Fruit fly (Drosophila melanogaster): ENCODE results near the gene CG11693.
A peak's percentile ranks its signal among the peaks of the same experiment; 100 is the strongest.

Gene CG11693

dm6 chr3R:8333768-8334470 lies 23.3 kb upstream of the CG11693 start, which contains the start of gene Poxm (continued):
- TF ChIP-seq Max (GFP tag; optimal IDR thresholded peaks at IDR 0.05) (peak; percentile 78), CG6854 (GFP tag; optimal IDR thresholded peaks at IDR 0.05) (peak; percentile 70), tx (GFP tag; optimal IDR thresholded peaks at IDR 0.05) (peak; percentile 35), pita (GFP tag; optimal IDR thresholded peaks at IDR 0.05) (no peak), CG8290 (GFP tag; optimal IDR thresholded peaks at IDR 0.05) (peak; percentile 78), CG8290 (tag; optimal IDR thresholded peaks at IDR 0.05) (peak in 1 of 2 experiments; percentile 83), da (GFP tag; optimal IDR thresholded peaks at IDR 0.05) (no peak), maf-S (GFP tag; optimal IDR thresholded peaks at IDR 0.05) (peak; percentile 21), ssp (GFP tag; IDR thresholded peaks at IDR 0.05) (peak; percentile 89), al (GFP tag; IDR thresholded peaks at IDR 0.05) (peak; percentile 84), ci (GFP tag; IDR thresholded peaks at IDR 0.05) (0 out of 3 replicates have a peak, but pooled peaks have one; percentile 28), CG15479 (GFP tag; optimal IDR thresholded peaks at IDR 0.05) (no peak), stwl (tag; optimal IDR thresholded peaks at IDR 0.05) (no peak), kay (GFP tag; optimal IDR thresholded peaks at IDR 0.05) (peak; percentile 74), Bdp1 (GFP tag; optimal IDR thresholded peaks at IDR 0.05) (peak; percentile 44), CG8478 (optimal IDR thresholded peaks at IDR 0.05) (peak; percentile 91), Sox100B (GFP tag; optimal IDR thresholded peaks at IDR 0.05) (peak; percentile 96), Lpt (GFP tag; optimal IDR thresholded peaks at IDR 0.05) (no peak), CG43689 (GFP tag; IDR thresholded peaks at IDR 0.05) (peak; percentile 26; the same call in 1 of the 2 replicates), inv (GFP tag; IDR thresholded peaks at IDR 0.05; ENCODE audit: partially characterized antibody) (peak; percentile 41; the same call in 1 of the 2 replicates), Hr51 (GFP tag; optimal IDR thresholded peaks at IDR 0.05) (peak; percentile 51 to 91), chm (GFP tag; IDR thresholded peaks at IDR 0.05) (no peak), CG7987 (GFP tag; optimal IDR thresholded peaks at IDR 0.05) (peak; percentile 55), vnd (GFP tag; IDR thresholded peaks at IDR 0.05; ENCODE audit: partially characterized antibody) (no peak), gcm2 (GFP tag; optimal IDR thresholded peaks at IDR 0.05) (peak; percentile 61), E2f2 (GFP tag; IDR thresholded peaks at IDR 0.05) (peak; percentile 53; the same call in 1 of the 2 replicates), CG16815 (GFP tag; optimal IDR thresholded peaks at IDR 0.05) (peak; percentile 91), Atf-2 (GFP tag; optimal IDR thresholded peaks at IDR 0.05) (peak; percentile 68), CG14710 (tag; optimal IDR thresholded peaks at IDR 0.05) (peak; percentile 95), CG14014 (GFP tag; IDR thresholded peaks at IDR 0.05) (peak; percentile 82; the same call in 1 of the 2 replicates), CG4854 (GFP tag; optimal IDR thresholded peaks at IDR 0.05) (peak; percentile 61), Fer3 (tag; optimal IDR thresholded peaks at IDR 0.05) (peak; percentile 80), CG31388 (GFP tag; optimal IDR thresholded peaks at IDR 0.05) (peak; percentile 83), CG9437 (GFP tag; optimal IDR thresholded peaks at IDR 0.05) (peak; percentile 86), CG15514 (GFP tag; optimal IDR thresholded peaks at IDR 0.05) (peak; percentile 21), pb (GFP tag; optimal IDR thresholded peaks at IDR 0.05) (no peak), H2.0 (GFP tag; IDR thresholded peaks at IDR 0.05) (peak; percentile 53), CG30020 (tag; optimal IDR thresholded peaks at IDR 0.05) (peak; percentile 78), Eip74EF (GFP tag; optimal IDR thresholded peaks at IDR 0.05) (peak in 1 of 2 experiments; percentile 89), CG17612 (GFP tag; IDR thresholded peaks at IDR 0.05) (no peak; the same call in 1 of the 2 replicates), otp (GFP tag; IDR thresholded peaks at IDR 0.05) (no peak), ken (GFP tag; IDR thresholded peaks at IDR 0.05) (peak; percentile 54; the same call in 2 of the 3 replicates), pan (optimal IDR thresholded peaks at IDR 0.05) (no peak), pan (GFP tag; optimal IDR thresholded peaks at IDR 0.05 in 1 of 2, IDR thresholded peaks at IDR 0.05 in 1 of 2) (peak in 1 of 2 experiments; percentile 82), scrt (GFP tag; optimal IDR thresholded peaks at IDR 0.05) (peak; percentile 24), cg (GFP tag; optimal IDR thresholded peaks at IDR 0.05) (peak; percentile 99), tap (tag; optimal IDR thresholded peaks at IDR 0.05) (peak; percentile 78), CHES-1-like (GFP tag; optimal IDR thresholded peaks at IDR 0.05) (no peak), CG1024 (GFP tag; IDR thresholded peaks at IDR 0.05) (peak; percentile 58; the same call in 1 of the 2 replicates), Vsx1 (GFP tag; optimal IDR thresholded peaks at IDR 0.05) (peak; percentile 69)

Measured in whole organism, embryonic.